Worm (Caenorhabditis elegans) whole organism, L4/young adult: ENCODE measurements around the gene K08E5.1.

Source experiments
- W03F9.2 ChIP-seq: fragments of 150-350 bp; optimal IDR thresholded peaks from 2 replicates; lab custom pipeline; 2014; ENCODE audit warnings: missing biosample characterization, missing genetic modification characterization
- him-1 ChIP-seq: sonication (generic microtip); optimal IDR thresholded peaks from 2 replicates; lab custom pipeline; 2016; ENCODE audit warnings: missing genotype, missing genetic modification reagents, missing genetic modification characterization, missing compliant biosample characterization

ce11 chrIII:10154993-10155392, 8.4 kb upstream of the K08E5.1 start:
- TF ChIP-seq him-1 (tag; lab: Kevin White, UChicago) (no peak), W03F9.2 (no peak)
